Worm (Caenorhabditis elegans): Measurements from ENCODE around the gene flp-17.

DNA sequence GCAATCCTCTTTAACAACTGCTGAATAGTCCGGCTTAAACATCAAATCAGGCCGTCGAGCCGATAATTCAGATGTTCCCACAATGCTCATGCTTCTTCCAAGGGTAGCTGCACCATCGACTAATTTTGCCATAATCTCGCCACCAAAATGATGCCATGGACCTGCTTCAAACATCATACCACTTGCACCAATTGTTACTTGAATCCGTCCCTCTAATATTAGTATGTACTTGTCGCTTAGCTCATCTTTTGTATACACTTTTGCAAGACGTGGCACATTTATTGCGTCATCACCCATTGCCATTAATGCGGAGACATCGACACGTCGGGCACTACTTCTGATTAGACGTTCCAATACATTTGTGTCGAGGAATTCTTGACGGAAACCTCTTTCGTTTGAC is 8.0 kb upstream of the flp-17 start:
- TF ChIP-seq ceh-28 (tag; optimal IDR thresholded peaks at IDR 0.05) (no peak), lin-39 (tag; optimal IDR thresholded peaks at IDR 0.05) (no peak), jun-1 (tag; optimal IDR thresholded peaks at IDR 0.05) (no peak), nhr-76 (tag; optimal IDR thresholded peaks at IDR 0.05) (no peak), ama-1 (optimal IDR thresholded peaks at IDR 0.05) (no peak), elt-2 (tag; optimal IDR thresholded peaks at IDR 0.05) (no peak), eor-1 (tag; optimal IDR thresholded peaks at IDR 0.05) (no peak), nhr-11 (tag; optimal IDR thresholded peaks at IDR 0.05) (no peak), tbx-2 (tag; optimal IDR thresholded peaks at IDR 0.05) (no peak)
